Worm (Caenorhabditis elegans): ENCODE data around the gene mab-3.

DNA sequence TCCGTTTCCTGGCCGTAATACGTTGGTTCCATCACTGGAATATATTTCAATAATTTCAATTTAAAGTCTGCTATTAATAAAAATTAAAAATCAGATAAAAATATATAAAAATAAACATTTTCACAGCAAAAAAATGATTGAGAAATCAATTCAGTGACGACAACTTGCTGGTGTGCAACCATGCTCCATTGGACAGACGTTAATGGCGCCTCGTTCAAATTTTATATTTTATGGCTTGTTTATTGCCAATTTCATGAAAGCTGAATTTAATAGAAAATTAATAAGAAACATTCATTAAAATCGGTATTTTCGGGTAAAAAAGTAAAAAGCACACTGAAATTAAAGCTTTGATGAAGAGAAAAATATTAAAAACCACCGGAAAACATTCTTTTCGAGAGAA lies 25.7 kb upstream of the mab-3 start, which contains the start of gene Y53C12A.3:
- TF ChIP-seq nhr-77 (tag; optimal IDR thresholded peaks at IDR 0.05) (no peak), snpc-4 (tag; optimal IDR thresholded peaks at IDR 0.05) (no peak), swsn-7 (tag; optimal IDR thresholded peaks at IDR 0.05) (no peak)
